Worm (Caenorhabditis elegans): ENCODE results near the gene F41G3.19.

Gene F41G3.19

DNA sequence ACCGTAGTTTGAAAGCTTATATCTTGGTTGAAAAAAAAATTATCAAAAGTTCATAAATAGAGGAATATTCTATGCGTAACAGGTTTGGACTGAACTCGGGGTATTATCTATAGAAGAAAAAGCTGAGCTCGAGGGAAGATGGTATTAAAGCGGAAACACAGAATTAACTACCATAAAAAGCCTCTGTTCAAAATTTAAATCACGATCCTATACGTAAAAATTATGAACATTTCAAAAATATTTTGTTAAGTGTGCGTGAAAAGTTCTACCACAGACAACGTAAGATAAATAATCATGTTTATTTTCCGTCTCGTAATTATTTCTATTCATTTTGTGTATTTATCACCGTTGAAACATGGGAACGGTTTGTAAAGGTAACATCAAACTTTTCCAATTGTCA lies 5.5 kb downstream of the F41G3.19 start, which contains the start of gene F41G3.5:
F41G3.5 (plus strand) TSS at position 301 of the 400 bp plus-strand sequence.
- TF ChIP-seq fos-1 (tag; optimal IDR thresholded peaks at IDR 0.05) (no peak), sem-4 (tag; optimal IDR thresholded peaks at IDR 0.05) (no peak), sma-9 (GFP tag; optimal IDR thresholded peaks at IDR 0.05) (no peak), sma-9 (tag; optimal IDR thresholded peaks at IDR 0.05) (no peak), unc-55 (GFP tag; optimal IDR thresholded peaks at IDR 0.05) (no peak), lsy-2 (tag; optimal IDR thresholded peaks at IDR 0.05) (no peak), snpc-4 (tag; optimal IDR thresholded peaks at IDR 0.05) (no peak), alr-1 (tag; optimal IDR thresholded peaks at IDR 0.05) (no peak), nhr-25 (tag; optimal IDR thresholded peaks at IDR 0.05) (no peak), sma-3 (GFP tag; optimal IDR thresholded peaks at IDR 0.05) (no peak), Y55F3AM.14 (GFP tag; optimal IDR thresholded peaks at IDR 0.05) (no peak), nhr-129 (tag; optimal IDR thresholded peaks at IDR 0.05) (no peak), aly-2 (tag; optimal IDR thresholded peaks at IDR 0.05) (no peak), ztf-4 (tag; optimal IDR thresholded peaks at IDR 0.05) (no peak), lin-13 (GFP tag; optimal IDR thresholded peaks at IDR 0.05) (no peak), peb-1 (tag; optimal IDR thresholded peaks at IDR 0.05) (no peak)

DNA sequence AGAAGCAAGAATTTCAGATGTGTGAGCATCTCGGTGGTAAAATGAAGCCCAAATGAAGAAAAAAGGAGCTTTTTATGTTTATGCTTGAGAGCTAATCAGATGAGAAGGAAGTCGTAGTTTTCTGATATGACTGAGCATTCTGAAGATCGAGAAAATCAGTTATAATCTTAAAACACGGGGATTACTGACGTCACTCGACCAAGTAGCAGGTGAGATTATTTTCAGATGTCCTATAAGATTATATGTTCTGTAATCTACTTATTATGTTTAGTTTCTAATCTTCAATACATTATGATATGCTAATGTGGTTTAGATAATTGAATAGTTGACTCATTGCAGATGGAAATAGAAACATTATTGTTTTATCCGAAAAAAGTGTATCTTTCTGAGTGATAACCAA lies 6.1 kb downstream of the F41G3.19 start, which contains the start of gene ins-14:
ins-14 (minus strand) TSS at position 32 of the 400 bp plus-strand sequence.
- TF ChIP-seq sma-9 (GFP tag; optimal IDR thresholded peaks at IDR 0.05) (peak; percentile 33), sma-9 (tag; optimal IDR thresholded peaks at IDR 0.05) (no peak), unc-55 (GFP tag; optimal IDR thresholded peaks at IDR 0.05) (no peak)

DNA sequence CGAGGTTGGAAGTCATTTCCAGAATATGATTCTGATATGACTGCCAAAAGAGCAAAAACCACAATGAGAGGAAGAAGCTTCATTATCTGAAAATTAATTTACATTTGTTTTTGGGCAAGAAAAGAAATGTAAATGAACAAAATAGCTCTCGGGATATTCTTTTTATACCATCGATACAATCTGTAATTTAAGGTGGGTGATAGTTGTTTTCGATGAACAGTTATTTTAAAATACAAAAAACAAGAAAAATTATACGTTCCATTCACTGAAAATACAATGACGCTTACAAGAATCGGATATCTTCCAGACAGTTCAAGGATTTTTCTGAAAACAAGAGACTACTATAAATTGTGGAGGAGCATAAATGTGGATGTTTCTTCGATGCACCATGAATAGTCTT lies 7.3 kb downstream of the F41G3.19 start, which contains the start of gene ins-15:
ins-15 (minus strand) TSS at position 101 of the 400 bp plus-strand sequence.
- TF ChIP-seq dmd-4 (tag; optimal IDR thresholded peaks at IDR 0.05) (no peak), nhr-237 (tag; optimal IDR thresholded peaks at IDR 0.05) (no peak), nhr-12 (tag; optimal IDR thresholded peaks at IDR 0.05) (no peak), ceh-16 (tag; optimal IDR thresholded peaks at IDR 0.05) (no peak), alr-1 (tag; optimal IDR thresholded peaks at IDR 0.05) (no peak), ZK546.5 (tag; optimal IDR thresholded peaks at IDR 0.05) (no peak), elt-3 (tag; optimal IDR thresholded peaks at IDR 0.05) (no peak), skn-1 (tag; optimal IDR thresholded peaks at IDR 0.05) (no peak), nhr-21 (tag; optimal IDR thresholded peaks at IDR 0.05) (no peak), mbf-1 (tag; optimal IDR thresholded peaks at IDR 0.05) (no peak)

- TF ChIP-seq ceh-82 (tag; optimal IDR thresholded peaks at IDR 0.05) (no peak), blmp-1 (tag; optimal IDR thresholded peaks at IDR 0.05; ENCODE audit: insufficient read depth) (no peak), ztf-4 (tag; optimal IDR thresholded peaks at IDR 0.05) (no peak), F13H6.1 (tag; optimal IDR thresholded peaks at IDR 0.05) (no peak), skn-1 (tag; optimal IDR thresholded peaks at IDR 0.05) (no peak), unc-39 (tag; optimal IDR thresholded peaks at IDR 0.05) (no peak), egl-27 (tag; optimal IDR thresholded peaks at IDR 0.05) (no peak), mab-5 (tag; optimal IDR thresholded peaks at IDR 0.05) (no peak), ZK546.5 (tag; optimal IDR thresholded peaks at IDR 0.05) (no peak), alr-1 (tag; optimal IDR thresholded peaks at IDR 0.05) (no peak), nhr-6 (tag; optimal IDR thresholded peaks at IDR 0.05) (no peak)
Measured at ce11 chrII:6742614-6743013, 9.3 kb downstream of the F41G3.19 start, which contains the start of gene F41G3.6. TSS of gene F41G3.6 (plus strand) at chrII:6742914.

- TF ChIP-seq sem-4 (tag; optimal IDR thresholded peaks at IDR 0.05): no peak
- TF ChIP-seq lin-11 (tag; optimal IDR thresholded peaks at IDR 0.05): no peak
- TF ChIP-seq nhr-23 (tag; optimal IDR thresholded peaks at IDR 0.05): no peak
- no peak for TF ChIP-seq unc-39 (tag; optimal IDR thresholded peaks at IDR 0.05)
- peak; percentile 33 for TF ChIP-seq sma-9 (GFP tag; optimal IDR thresholded peaks at IDR 0.05)
- TF ChIP-seq sma-9 (tag; optimal IDR thresholded peaks at IDR 0.05): no peak
- no peak for TF ChIP-seq Y55F3AM.14 (GFP tag; optimal IDR thresholded peaks at IDR 0.05)
- TF ChIP-seq ceh-16 (tag; optimal IDR thresholded peaks at IDR 0.05): no peak
- no peak for TF ChIP-seq unc-55 (GFP tag; optimal IDR thresholded peaks at IDR 0.05)
- peak; percentile 48 for TF ChIP-seq crh-2 (tag; optimal IDR thresholded peaks at IDR 0.05)
- TF ChIP-seq nhr-237 (tag; optimal IDR thresholded peaks at IDR 0.05): no peak
- no peak for TF ChIP-seq dmd-4 (tag; optimal IDR thresholded peaks at IDR 0.05)
- TF ChIP-seq lin-39 (tag; optimal IDR thresholded peaks at IDR 0.05): no peak
- TF ChIP-seq blmp-1 (tag; optimal IDR thresholded peaks at IDR 0.05; ENCODE audit: insufficient read depth): no peak
- no peak for TF ChIP-seq nhr-11 (tag; optimal IDR thresholded peaks at IDR 0.05)
- TF ChIP-seq unc-62 (GFP tag; optimal IDR thresholded peaks at IDR 0.05): no peak
- TF ChIP-seq mab-5 (tag; optimal IDR thresholded peaks at IDR 0.05): no peak
- TF ChIP-seq skn-1 (tag; optimal IDR thresholded peaks at IDR 0.05): no peak
- TF ChIP-seq nhr-77 (tag; optimal IDR thresholded peaks at IDR 0.05): no peak
- TF ChIP-seq mbf-1 (tag; optimal IDR thresholded peaks at IDR 0.05): no peak
- TF ChIP-seq nhr-25 (tag; optimal IDR thresholded peaks at IDR 0.05): no peak
- peak; percentile 20 for TF ChIP-seq F13H6.1 (tag; optimal IDR thresholded peaks at IDR 0.05)
- no peak for TF ChIP-seq egl-27 (tag; optimal IDR thresholded peaks at IDR 0.05)
- TF ChIP-seq ztf-11 (tag; optimal IDR thresholded peaks at IDR 0.05): no peak
- TF ChIP-seq zag-1 (tag; optimal IDR thresholded peaks at IDR 0.05): peak; percentile 7
- no peak for TF ChIP-seq elt-1 (tag; optimal IDR thresholded peaks at IDR 0.05)
- no peak for TF ChIP-seq peb-1 (tag; optimal IDR thresholded peaks at IDR 0.05)
- peak in 1 of 2 experiments; percentile 71 for TF ChIP-seq lsy-2 (tag; optimal IDR thresholded peaks at IDR 0.05)
- no peak for TF ChIP-seq R02D3.7 (tag; optimal IDR thresholded peaks at IDR 0.05)
- TF ChIP-seq ceh-82 (tag; optimal IDR thresholded peaks at IDR 0.05): no peak
- TF ChIP-seq alr-1 (tag; optimal IDR thresholded peaks at IDR 0.05): no peak
- TF ChIP-seq sma-3 (GFP tag; optimal IDR thresholded peaks at IDR 0.05): peak; percentile 57
- peak; percentile 54 for TF ChIP-seq lin-13 (GFP tag; optimal IDR thresholded peaks at IDR 0.05)
Measured at ce11 chrII:6741428-6741827, 10.5 kb downstream of the F41G3.19 start, which contains the start of gene exos-8. TSS of gene exos-8 (plus strand) at chrII:6741691.
